Fruit fly (Drosophila melanogaster) whole organism, prepupa: ENCODE measurements around the gene CG10559.

ENCODE experiments used
- CG31627 ChIP-seq: fragments of 200-800 bp; sonication (Bioruptor generic); optimal IDR thresholded peaks from 3 replicates; lab custom pipeline; 2016; ENCODE audit warnings: missing biosample characterization, missing genetic modification characterization
- Gug ChIP-seq: fragments of 200-800 bp; sonication (Bioruptor generic); IDR thresholded peaks from 2 replicates; pipeline ENCODE4 v1.3.6; 2022; ENCODE audit warnings: missing biosample characterization, missing genetic modification characterization
- Hr38 ChIP-seq: sonication (Bioruptor generic); optimal IDR thresholded peaks from 2 replicates; lab custom pipeline; 2016; ENCODE audit warnings: missing biosample characterization, missing genetic modification characterization
- Hr4 ChIP-seq: fragments of 200-800 bp; sonication (Bioruptor generic); optimal IDR thresholded peaks from 3 replicates; lab custom pipeline; 2016; ENCODE audit warnings: missing biosample characterization, missing genetic modification characterization
- Sox102F ChIP-seq: fragments of 200-800 bp; sonication (Bioruptor generic); optimal IDR thresholded peaks from 2 replicates; lab custom pipeline; 2016; ENCODE audit warnings: missing biosample characterization, mild to moderate bottlenecking, missing genetic modification characterization
- Sox14 ChIP-seq: fragments of 200-800 bp; sonication (Bioruptor generic); optimal IDR thresholded peaks from 3 replicates; lab custom pipeline; 2016; ENCODE audit warnings: missing biosample characterization, missing genetic modification characterization
- achi ChIP-seq: fragments of 200-800 bp; sonication (Bioruptor generic); optimal IDR thresholded peaks from 3 replicates; lab custom pipeline; 2016; ENCODE audit warnings: missing biosample characterization, missing genetic modification characterization
- lz ChIP-seq: fragments of 200-800 bp; sonication (Bioruptor generic); optimal IDR thresholded peaks from 3 replicates; lab custom pipeline; 2016; ENCODE audit warnings: missing biosample characterization, missing genetic modification characterization

DNA sequence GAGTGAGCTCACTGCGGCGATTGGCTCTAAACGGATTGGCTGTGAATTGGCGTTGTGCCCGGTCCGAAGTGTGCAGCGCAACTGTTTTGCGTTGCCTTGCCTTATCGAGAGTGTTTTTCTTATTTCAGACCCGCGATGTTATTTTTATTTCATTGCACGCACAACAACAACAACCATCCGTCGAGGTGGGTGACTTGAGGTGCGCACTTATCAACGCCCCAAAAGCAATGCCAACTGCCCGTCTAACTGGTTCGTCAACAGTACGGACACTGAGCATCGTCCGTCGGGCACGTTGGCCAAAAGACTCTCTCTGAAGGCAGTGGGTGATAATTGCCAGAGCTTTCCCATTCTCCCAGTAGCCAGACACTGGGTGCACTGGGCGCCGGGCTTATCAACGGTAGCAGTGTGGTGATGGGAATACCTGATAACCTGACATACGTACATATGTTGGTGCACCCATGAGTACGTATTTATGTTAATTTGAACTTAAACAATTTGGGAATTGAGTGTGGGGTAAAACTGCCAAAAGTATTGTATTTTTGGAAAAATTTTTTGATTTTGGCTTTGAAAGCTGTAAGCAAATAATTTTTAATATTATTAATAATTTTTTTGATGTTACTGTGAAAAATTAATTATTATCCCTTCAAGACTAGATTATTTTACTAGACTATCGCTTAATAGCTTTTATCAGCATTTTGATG lies 20.4 kb downstream of the CG10559 start, which contains the start of gene CG31102:
- TF ChIP-seq Hr4 (GFP tag; lab: Kevin White, UChicago): no peak
- TF ChIP-seq Sox14 (GFP tag; lab: Kevin White, UChicago): no peak
- TF ChIP-seq CG31627 (GFP tag; lab: Kevin White, UChicago): no peak
- no peak for TF ChIP-seq achi (GFP tag; lab: Kevin White, UChicago)
- no peak for TF ChIP-seq Sox102F (GFP tag; lab: Kevin White, UChicago)
- TF ChIP-seq Hr38: no peak
- TF ChIP-seq Gug: no peak
- TF ChIP-seq lz (GFP tag; lab: Kevin White, UChicago): no peak
